Fruit fly (Drosophila melanogaster) whole organism, embryonic: Measurements from ENCODE around the gene CG7702.

ENCODE experiments used
- Adf1 ChIP-seq: fragments of 200-800 bp; sonication (Bioruptor generic); IDR thresholded peaks from 2 replicates; pipeline ENCODE4 v1.3.6; 2022; ENCODE audit warnings: missing biosample characterization, missing genetic modification characterization
- BtbVII ChIP-seq: fragments of 200-800 bp; sonication (Bioruptor generic); optimal IDR thresholded peaks from 3 replicates; lab custom pipeline; 2017; ENCODE audit warnings: missing biosample characterization, mild to moderate bottlenecking, missing genetic modification characterization
- CG10959 ChIP-seq: fragments of 200-800 bp; sonication (Bioruptor generic); IDR thresholded peaks from 2 replicates; pipeline ENCODE4 v1.3.6; 2022; ENCODE audit warnings: missing biosample characterization, missing genetic modification characterization
- CG10979 ChIP-seq: fragments of 200-800 bp; sonication (Bioruptor generic); optimal IDR thresholded peaks from 2 replicates; lab custom pipeline; 2018; ENCODE audit warnings: missing biosample characterization, mild to moderate bottlenecking, missing genetic modification characterization, moderate library complexity
- CG11560 ChIP-seq: fragments of 200-800 bp; sonication (Bioruptor generic); IDR thresholded peaks from 3 replicates; pipeline ENCODE4 v1.3.6; 2022; ENCODE audit warnings: missing biosample characterization, missing genetic modification characterization
- CG13424 ChIP-seq: fragments of 200-800 bp; sonication (Bioruptor generic); optimal IDR thresholded peaks from 2 replicates; lab custom pipeline; 2019; ENCODE audit warnings: missing biosample characterization, mild to moderate bottlenecking, missing genetic modification characterization, moderate library complexity
- CG17359 ChIP-seq: fragments of 200-800 bp; sonication (Bioruptor generic); optimal IDR thresholded peaks from 3 replicates; lab custom pipeline; 2018; ENCODE audit warnings: missing biosample characterization, mild to moderate bottlenecking, missing genetic modification characterization, moderate library complexity
- CG2120 ChIP-seq: fragments of 200-800 bp; sonication (Bioruptor generic); optimal IDR thresholded peaks from 3 replicates; lab custom pipeline; 2016; ENCODE audit warnings: missing biosample characterization, missing genetic modification characterization
- CG2202 ChIP-seq: fragments of 200-800 bp; sonication (Bioruptor generic); optimal IDR thresholded peaks from 2 replicates; lab custom pipeline; 2018; ENCODE audit warnings: missing biosample characterization, mild to moderate bottlenecking, missing genetic modification characterization
- CG2678 ChIP-seq: fragments of 200-800 bp; sonication (Bioruptor generic); optimal IDR thresholded peaks from 3 replicates; lab custom pipeline; 2019; ENCODE audit warnings: missing biosample characterization, mild to moderate bottlenecking, missing genetic modification characterization, moderate library complexity
- CG2889 ChIP-seq: fragments of 200-800 bp; sonication (Bioruptor generic); IDR thresholded peaks from 3 replicates; pipeline ENCODE4 v1.3.6; 2022; ENCODE audit warnings: missing biosample characterization, missing genetic modification characterization
- CG30431 ChIP-seq: fragments of 200-800 bp; sonication (Bioruptor generic); optimal IDR thresholded peaks from 2 replicates; lab custom pipeline; 2017; ENCODE audit warnings: missing biosample characterization, missing genetic modification characterization
- CG3065 ChIP-seq: fragments of 200-800 bp; sonication (Bioruptor generic); optimal IDR thresholded peaks from 2 replicates; lab custom pipeline; 2016; ENCODE audit warnings: missing biosample characterization, missing genetic modification characterization
- CG31224 ChIP-seq: fragments of 200-800 bp; sonication (Bioruptor generic); IDR thresholded peaks from 2 replicates; pipeline ENCODE4 v1.3.6; 2022; ENCODE audit warnings: missing biosample characterization, missing genetic modification characterization
- CG3407 ChIP-seq: fragments of 200-800 bp; sonication (Bioruptor generic); optimal IDR thresholded peaks from 2 replicates; lab custom pipeline; 2018; ENCODE audit warnings: missing biosample characterization, mild to moderate bottlenecking, missing genetic modification characterization
- CG34224 ChIP-seq: fragments of 200-800 bp; sonication (Bioruptor generic); IDR thresholded peaks from 3 replicates; pipeline ENCODE4 v1.3.6; 2022; ENCODE audit warnings: missing biosample characterization, missing genetic modification characterization; ENCODE audit not compliant: partially characterized antibody
- CG34376 ChIP-seq: fragments of 200-800 bp; sonication (Bioruptor generic); optimal IDR thresholded peaks from 2 replicates; lab custom pipeline; 2018; ENCODE audit warnings: missing biosample characterization, mild to moderate bottlenecking, missing genetic modification characterization
- CG34422 ChIP-seq: fragments of 200-800 bp; sonication (Bioruptor generic); IDR thresholded peaks from 3 replicates; pipeline ENCODE4 v1.3.6; 2022; ENCODE audit warnings: missing biosample characterization, missing genetic modification characterization
- CG3847 ChIP-seq: fragments of 200-800 bp; sonication (Bioruptor generic); IDR thresholded peaks from 2 replicates; pipeline ENCODE4 v1.3.6; 2022; ENCODE audit warnings: missing biosample characterization, missing genetic modification characterization
- CG42726 ChIP-seq: fragments of 200-800 bp; sonication (Bioruptor generic); IDR thresholded peaks from 2 replicates; pipeline ENCODE4 v1.3.6; 2022; ENCODE audit warnings: missing biosample characterization, missing genetic modification characterization; ENCODE audit not compliant: partially characterized antibody
- CG4707 ChIP-seq: fragments of 200-800 bp; sonication (Bioruptor generic); optimal IDR thresholded peaks from 2 replicates; lab custom pipeline; 2018; ENCODE audit warnings: missing biosample characterization, mild to moderate bottlenecking, missing genetic modification characterization, moderate library complexity
- CG6272 ChIP-seq: fragments of 200-800 bp; sonication (Bioruptor generic); IDR thresholded peaks from 2 replicates; pipeline ENCODE4 v1.3.6; 2022; ENCODE audit warnings: missing biosample characterization, missing genetic modification characterization
- CG7963 ChIP-seq: fragments of 200-800 bp; sonication (Bioruptor generic); IDR thresholded peaks from 3 replicates; pipeline ENCODE4 v1.3.6; 2022; ENCODE audit warnings: missing biosample characterization, missing genetic modification characterization; ENCODE audit not compliant: partially characterized antibody
- CG8924 ChIP-seq: fragments of 200-800 bp; optimal IDR thresholded peaks from 3 replicates; lab custom pipeline; 2019; ENCODE audit warnings: missing biosample characterization, mild to moderate bottlenecking, missing genetic modification characterization, moderate library complexity
- CG9876 ChIP-seq: fragments of 200-800 bp; sonication (Bioruptor generic); optimal IDR thresholded peaks from 2 replicates; lab custom pipeline; 2016; ENCODE audit warnings: missing biosample characterization, missing genetic modification characterization
- CHES-1-like ChIP-seq: fragments of 200-800 bp; sonication (Bioruptor generic); optimal IDR thresholded peaks from 2 replicates; lab custom pipeline; 2016; ENCODE audit warnings: missing biosample characterization, missing genetic modification characterization
- Ets65A ChIP-seq: fragments of 200-800 bp; sonication (Bioruptor generic); peaks from one replicate; lab custom pipeline; 2016; ENCODE audit warnings: missing biosample characterization, missing genetic modification characterization
- HLH3B ChIP-seq: fragments of 200-800 bp; sonication (Bioruptor generic); IDR thresholded peaks from 2 replicates; pipeline ENCODE4 v1.3.6; 2022; ENCODE audit warnings: missing biosample characterization, missing genetic modification characterization
- HmgZ ChIP-seq: fragments of 200-800 bp; sonication (Bioruptor generic); optimal IDR thresholded peaks from 2 replicates; lab custom pipeline; 2018; ENCODE audit warnings: missing biosample characterization, mild to moderate bottlenecking, missing genetic modification characterization
- Hmx ChIP-seq: fragments of 200-800 bp; sonication (Bioruptor generic); optimal IDR thresholded peaks from 2 replicates; lab custom pipeline; 2016; ENCODE audit warnings: missing biosample characterization, missing genetic modification characterization
- Hr78 ChIP-seq, 2 experiments: fragments of 200-800 bp in 1 of 2; fragments of >200 bp in 1 of 2; sonication (Bioruptor generic) in 1 of 2; optimal IDR thresholded peaks; 2 replicates each; lab custom pipeline; 2017 to 2019; ENCODE audit warnings: missing biosample characterization in 2 of 2, missing genetic modification characterization in 2 of 2, mild to moderate bottlenecking in 1 of 2, moderate library complexity in 1 of 2
- MESR4 ChIP-seq: fragments of 200-800 bp; sonication (Bioruptor generic); optimal IDR thresholded peaks from 2 replicates; lab custom pipeline; 2018; ENCODE audit warnings: missing biosample characterization, mild to moderate bottlenecking, missing genetic modification characterization, moderate library complexity
- NC2α ChIP-seq: fragments of 200-800 bp; sonication (Bioruptor generic); optimal IDR thresholded peaks from 2 replicates; lab custom pipeline; 2016; ENCODE audit warnings: missing biosample characterization, missing genetic modification characterization
- NFAT ChIP-seq: fragments of 200-800 bp; sonication (Bioruptor generic); IDR thresholded peaks from 2 replicates; pipeline ENCODE4 v1.3.6; 2022; ENCODE audit warnings: missing biosample characterization, missing genetic modification characterization
- Ptx1 ChIP-seq: fragments of 200-800 bp; sonication (Bioruptor generic); IDR thresholded peaks from 2 replicates; pipeline ENCODE4 v1.3.6; 2022; ENCODE audit warnings: missing biosample characterization, missing genetic modification characterization
- Side ChIP-seq: fragments of 200-800 bp; sonication (Bioruptor generic); optimal IDR thresholded peaks from 2 replicates; lab custom pipeline; 2016; ENCODE audit warnings: missing biosample characterization, missing genetic modification characterization
- Sry-β ChIP-seq: fragments of 200-800 bp; sonication (Bioruptor generic); optimal IDR thresholded peaks from 2 replicates; lab custom pipeline; 2018; ENCODE audit warnings: missing biosample characterization, mild to moderate bottlenecking, missing genetic modification characterization, moderate library complexity
- Xrp1 ChIP-seq: fragments of 200-800 bp; sonication (Bioruptor generic); IDR thresholded peaks from 2 replicates; pipeline ENCODE4 v1.3.6; 2022; ENCODE audit warnings: missing biosample characterization, missing genetic modification characterization
- cg ChIP-seq: fragments of 200-800 bp; sonication (Bioruptor generic); optimal IDR thresholded peaks from 3 replicates; lab custom pipeline; 2019; ENCODE audit warnings: missing biosample characterization, mild to moderate bottlenecking, missing genetic modification characterization, moderate library complexity
- chn ChIP-seq: fragments of 200-800 bp; sonication (Bioruptor generic); optimal IDR thresholded peaks from 2 replicates; lab custom pipeline; 2016; ENCODE audit warnings: missing biosample characterization, missing genetic modification characterization
- dm ChIP-seq: fragments of 200-800 bp; sonication (Bioruptor generic); optimal IDR thresholded peaks from 3 replicates; lab custom pipeline; 2016; ENCODE audit warnings: missing biosample characterization, missing genetic modification characterization
- dmrt11E ChIP-seq: fragments of 200-800 bp; sonication (Bioruptor generic); optimal IDR thresholded peaks from 3 replicates; lab custom pipeline; 2018; ENCODE audit warnings: missing biosample characterization, mild to moderate bottlenecking, missing genetic modification characterization, moderate library complexity
- h ChIP-seq: fragments of >200 bp; optimal IDR thresholded peaks from 2 replicates; lab custom pipeline; 2017
- inv ChIP-seq: fragments of 200-800 bp; sonication (Bioruptor generic); IDR thresholded peaks from 2 replicates; pipeline ENCODE4 v1.3.6; 2022; ENCODE audit warnings: missing biosample characterization, missing genetic modification characterization; ENCODE audit not compliant: partially characterized antibody
- lbe ChIP-seq: fragments of 200-800 bp; sonication (Bioruptor generic); optimal IDR thresholded peaks from 2 replicates; lab custom pipeline; 2016; ENCODE audit warnings: missing biosample characterization, mild to moderate bottlenecking, missing genetic modification characterization
- otp ChIP-seq: fragments of 200-800 bp; sonication (Bioruptor generic); IDR thresholded peaks from 3 replicates; pipeline ENCODE4, ENCODE4 v1.3.6; 2022; ENCODE audit warnings: missing biosample characterization, missing genetic modification characterization
- pfk ChIP-seq: fragments of 200-800 bp; sonication (Bioruptor generic); optimal IDR thresholded peaks from 2 replicates; lab custom pipeline; 2018; ENCODE audit warnings: missing biosample characterization, mild to moderate bottlenecking, missing genetic modification characterization, moderate library complexity
- sens-2 ChIP-seq: fragments of 200-800 bp; sonication (Bioruptor generic); IDR thresholded peaks from 2 replicates; pipeline ENCODE4 v1.3.6; 2022; ENCODE audit warnings: missing biosample characterization, missing genetic modification characterization
- slbo ChIP-seq: fragments of 200-800 bp; sonication (Bioruptor generic); IDR thresholded peaks from 2 replicates; pipeline ENCODE4 v1.3.6; 2022; ENCODE audit warnings: missing biosample characterization, missing genetic modification characterization
- so ChIP-seq: fragments of 200-800 bp; sonication (Bioruptor generic); IDR thresholded peaks from 3 replicates; pipeline ENCODE4 v1.3.6; 2022; ENCODE audit warnings: missing biosample characterization, missing genetic modification characterization
- sr ChIP-seq: fragments of 200-800 bp; sonication (Bioruptor generic); IDR thresholded peaks from 3 replicates; pipeline ENCODE4 v1.3.6; 2022; ENCODE audit warnings: missing biosample characterization, missing genetic modification characterization

The CG7702 gene

dm6 chr3R:18670441-18671111, 1.4 kb downstream of the CG7702 start (continued):
- peak; percentile 29 for TF ChIP-seq CG3407 (GFP tag; lab: Kevin White, UChicago)
- TF ChIP-seq dmrt11E (tag; lab: Kevin White, UChicago) = peak; percentile 62
- TF ChIP-seq slbo (GFP tag; lab: Robert Waterston, UW) = no peak
- TF ChIP-seq Ptx1 (GFP tag; lab: Robert Waterston, UW) = peak; percentile 40
- no peak for TF ChIP-seq h
- TF ChIP-seq CG11560 (tag; lab: Robert Waterston, UW) = no peak
- no peak for TF ChIP-seq HmgZ
- no peak for TF ChIP-seq pfk (GFP tag; lab: Kevin White, UChicago)
- TF ChIP-seq CHES-1-like (GFP tag; lab: Kevin White, UChicago) = no peak
- no peak for TF ChIP-seq CG3847 (GFP tag; lab: Robert Waterston, UW)
- TF ChIP-seq so (GFP tag; lab: Robert Waterston, UW) = no peak
- TF ChIP-seq NFAT (GFP tag; lab: Robert Waterston, UW) = peak; percentile 10; the same call in 1 of the 2 replicates
- TF ChIP-seq CG2202 (tag; lab: Kevin White, UChicago) = no peak
- TF ChIP-seq CG42726 (GFP tag; lab: Robert Waterston, UW) = no peak
- no peak for TF ChIP-seq CG7963 (GFP tag; lab: Robert Waterston, UW)
- TF ChIP-seq Ets65A = peak; percentile 88
- TF ChIP-seq Hmx (GFP tag; lab: Kevin White, UChicago) = no peak
- no peak for TF ChIP-seq CG34422 (GFP tag; lab: Robert Waterston, UW)
- peak; percentile 2 for TF ChIP-seq CG2120 (GFP tag; lab: Kevin White, UChicago)
- no peak for TF ChIP-seq cg (GFP tag; lab: Kevin White, UChicago)
- peak; percentile 61 for TF ChIP-seq CG8924 (tag; lab: Kevin White, UChicago)
- TF ChIP-seq CG34376 (GFP tag; lab: Kevin White, UChicago) = no peak
- no peak for TF ChIP-seq CG3065 (GFP tag; lab: Kevin White, UChicago)
- peak; percentile 67 for TF ChIP-seq CG13424 (tag; lab: Kevin White, UChicago)
- no peak for TF ChIP-seq MESR4 (GFP tag; lab: Kevin White, UChicago)
- TF ChIP-seq CG30431 (GFP tag; lab: Kevin White, UChicago) = no peak
- TF ChIP-seq sens-2 = no peak
- TF ChIP-seq inv = no peak
- TF ChIP-seq BtbVII = no peak
- peak; percentile 34 for TF ChIP-seq CG10979 (tag; lab: Kevin White, UChicago)
- no peak; the same call in 2 of the 3 replicates for TF ChIP-seq otp (GFP tag; lab: Robert Waterston, UW)
- no peak for TF ChIP-seq CG6272 (GFP tag; lab: Robert Waterston, UW)
- TF ChIP-seq NC2α (GFP tag; lab: Kevin White, UChicago) = no peak
- TF ChIP-seq CG2678 (tag; lab: Kevin White, UChicago) = peak; percentile 91
- TF ChIP-seq Sry-β = no peak
- peak; percentile 44 for TF ChIP-seq Xrp1
- TF ChIP-seq Side (GFP tag; lab: Kevin White, UChicago) = no peak
- TF ChIP-seq CG34224 (GFP tag; lab: Robert Waterston, UW) = no peak
- no peak for TF ChIP-seq HLH3B (GFP tag; lab: Robert Waterston, UW)
- no peak for TF ChIP-seq CG2889 (GFP tag; lab: Robert Waterston, UW)
- no peak for TF ChIP-seq CG4707
- no peak for TF ChIP-seq CG9876 (GFP tag; lab: Kevin White, UChicago)
- no peak for TF ChIP-seq Adf1 (GFP tag; lab: Robert Waterston, UW)
- no peak for TF ChIP-seq lbe (GFP tag; lab: Kevin White, UChicago)
- TF ChIP-seq CG10959 (GFP tag; lab: Robert Waterston, UW) = no peak
- no peak for TF ChIP-seq chn
- TF ChIP-seq CG17359 (tag; lab: Kevin White, UChicago) = peak; percentile 49
- 0 out of 2 replicates have a peak, but pooled peaks have one; percentile 29 for TF ChIP-seq CG31224 (GFP tag; lab: Robert Waterston, UW)
- no peak for TF ChIP-seq Hr78 (GFP tag; optimal IDR thresholded peaks at IDR 0.05; lab: Kevin White, UChicago)
- no peak for TF ChIP-seq dm (GFP tag; lab: Kevin White, UChicago)
- no peak for TF ChIP-seq sr (GFP tag; lab: Robert Waterston, UW)
